Worm (Caenorhabditis elegans) whole organism, L4 larva: ENCODE measurements around the gene Y66A7A.4.

Source experiments
- ceh-62 ChIP-seq: sonication (generic microtip); optimal IDR thresholded peaks from 2 replicates; lab custom pipeline; 2017; ENCODE audit warnings: missing biosample characterization, missing genetic modification characterization
- lin-39 ChIP-seq: fragments of 150-350 bp; optimal IDR thresholded peaks from 2 replicates; lab custom pipeline; 2014; ENCODE audit warnings: missing biosample characterization, missing genetic modification reagents, missing genetic modification characterization

ce11 chrIII:11607870-11608269 lies 4.5 kb upstream of the Y66A7A.4 start, which contains the start of gene Y66D12A.1:
- no peak for TF ChIP-seq lin-39 (tag; lab: Kevin White, UChicago)
- no peak for TF ChIP-seq ceh-62 (tag; lab: Kevin White, UChicago)
